Worm (Caenorhabditis elegans) whole organism, L2 larva: ENCODE results near the gene catp-4.

Experiments
- C34F6.9 ChIP-seq: fragments of 150-350 bp; optimal IDR thresholded peaks from 2 replicates; lab custom pipeline; 2014; ENCODE audit warnings: missing biosample characterization, missing genetic modification characterization
- R02D3.7 ChIP-seq: fragments of 150-350 bp; optimal IDR thresholded peaks from 2 replicates; lab custom pipeline; 2014; ENCODE audit warnings: missing biosample characterization, missing genetic modification characterization
- Y55F3AM.14 ChIP-seq: fragments of 200-800 bp; sonication (Bioruptor generic); optimal IDR thresholded peaks from 2 replicates; lab custom pipeline; 2018; ENCODE audit warnings: mild to moderate bottlenecking, missing genetic modification characterization, missing compliant biosample characterization
- ZK546.5 ChIP-seq: sonication (generic microtip); optimal IDR thresholded peaks from 2 replicates; lab custom pipeline; 2017; ENCODE audit warnings: missing biosample characterization, missing genetic modification characterization
- aly-2 ChIP-seq: fragments of 150-350 bp; optimal IDR thresholded peaks from 2 replicates; lab custom pipeline; 2014; ENCODE audit warnings: missing biosample characterization, missing genetic modification characterization
- blmp-1 ChIP-seq: sonication (generic microtip); optimal IDR thresholded peaks from 2 replicates; lab custom pipeline; 2017; ENCODE audit warnings: missing genetic modification characterization, mild to moderate bottlenecking, missing compliant biosample characterization, antibody characterized with exemption, moderate library complexity; ENCODE audit not compliant: insufficient read depth
- ceh-16 ChIP-seq: fragments of 150-350 bp; optimal IDR thresholded peaks from 2 replicates; lab custom pipeline; 2014; ENCODE audit warnings: missing biosample characterization, missing genetic modification characterization
- ceh-82 ChIP-seq: fragments of 150-350 bp; optimal IDR thresholded peaks from 2 replicates; lab custom pipeline; 2014; ENCODE audit warnings: missing biosample characterization, missing genetic modification characterization
- crh-2 ChIP-seq: sonication (generic microtip); optimal IDR thresholded peaks from 2 replicates; lab custom pipeline; 2017; ENCODE audit warnings: missing biosample characterization, missing genetic modification characterization
- elt-1 ChIP-seq: fragments of 150-350 bp; optimal IDR thresholded peaks from 2 replicates; lab custom pipeline; 2014; ENCODE audit warnings: missing biosample characterization, missing genetic modification characterization
- fos-1 ChIP-seq: fragments of 150-350 bp; optimal IDR thresholded peaks from 2 replicates; lab custom pipeline; 2014; ENCODE audit warnings: missing biosample characterization, missing genetic modification characterization
- gmeb-1 ChIP-seq: fragments of 150-350 bp; optimal IDR thresholded peaks from 2 replicates; lab custom pipeline; 2014; ENCODE audit warnings: missing biosample characterization, missing genetic modification characterization
- lin-13 ChIP-seq: fragments of 150-350 bp; optimal IDR thresholded peaks from 2 replicates; lab custom pipeline; 2014; ENCODE audit warnings: missing biosample characterization, missing genetic modification reagents, missing genetic modification characterization
- lsy-2 ChIP-seq, 2 experiments: fragments of 150-350 bp in 1 of 2; sonication (generic microtip) in 1 of 2; optimal IDR thresholded peaks; 2 replicates each; lab custom pipeline; 2014 to 2017; ENCODE audit warnings: missing biosample characterization in 2 of 2, missing genetic modification characterization in 2 of 2
- mab-5 ChIP-seq: fragments of 150-350 bp; optimal IDR thresholded peaks from 2 replicates; lab custom pipeline; 2014; ENCODE audit warnings: missing biosample characterization, missing genetic modification characterization
- mbf-1 ChIP-seq: sonication (generic microtip); optimal IDR thresholded peaks from 2 replicates; lab custom pipeline; 2017; ENCODE audit warnings: missing biosample characterization, missing genetic modification characterization
- mdl-1 ChIP-seq, 2 experiments: fragments of 150-350 bp in 1 of 2; sonication (generic microtip) in 1 of 2; optimal IDR thresholded peaks; 2 replicates each; lab custom pipeline; 2017; ENCODE audit warnings: missing biosample characterization in 2 of 2, missing genetic modification characterization in 2 of 2
- nhr-10 ChIP-seq: sonication (generic microtip); optimal IDR thresholded peaks from 2 replicates; lab custom pipeline; 2017; ENCODE audit warnings: missing biosample characterization, missing genetic modification characterization
- nhr-12 ChIP-seq: fragments of 150-350 bp; optimal IDR thresholded peaks from 2 replicates; lab custom pipeline; 2014; ENCODE audit warnings: missing biosample characterization, missing genetic modification characterization
- nhr-129 ChIP-seq: fragments of 150-350 bp; optimal IDR thresholded peaks from 2 replicates; lab custom pipeline; 2014; ENCODE audit warnings: missing biosample characterization, missing genetic modification characterization
- nhr-21 ChIP-seq: fragments of 150-350 bp; optimal IDR thresholded peaks from 2 replicates; lab custom pipeline; 2014; ENCODE audit warnings: missing biosample characterization, missing genetic modification characterization
- nhr-23 ChIP-seq: fragments of 150-350 bp; optimal IDR thresholded peaks from 2 replicates; lab custom pipeline; 2014; ENCODE audit warnings: missing biosample characterization, missing genetic modification reagents, missing genetic modification characterization
- nhr-237 ChIP-seq: fragments of 150-350 bp; optimal IDR thresholded peaks from 2 replicates; lab custom pipeline; 2014; ENCODE audit warnings: missing biosample characterization, missing genetic modification characterization
- nhr-25 ChIP-seq: fragments of 150-350 bp; sonication (generic microtip); optimal IDR thresholded peaks from 3 replicates; lab custom pipeline; 2014; ENCODE audit warnings: missing biosample characterization, missing genetic modification characterization
- nhr-6 ChIP-seq: fragments of 150-350 bp; optimal IDR thresholded peaks from 2 replicates; lab custom pipeline; 2014; ENCODE audit warnings: missing biosample characterization, missing genetic modification characterization
- nhr-77 ChIP-seq: fragments of 150-350 bp; optimal IDR thresholded peaks from 2 replicates; lab custom pipeline; 2014; ENCODE audit warnings: missing biosample characterization, missing genetic modification characterization
- sem-4 ChIP-seq: fragments of 150-350 bp; optimal IDR thresholded peaks from 2 replicates; lab custom pipeline; 2014; ENCODE audit warnings: missing biosample characterization, missing genetic modification reagents, missing genetic modification characterization
- sma-3 ChIP-seq: sonication (generic microtip); optimal IDR thresholded peaks from 2 replicates; lab custom pipeline; 2016; ENCODE audit warnings: missing genetic modification reagents, missing genetic modification characterization, missing compliant biosample characterization
- sma-9 ChIP-seq, 2 experiments: fragments of 150-350 bp in 1 of 2; sonication (generic microtip) in 1 of 2; optimal IDR thresholded peaks; 2 replicates each; lab custom pipeline; 2014 to 2016; ENCODE audit warnings: missing genetic modification characterization in 2 of 2, mild to moderate bottlenecking in 1 of 2, missing biosample characterization in 1 of 2, missing compliant biosample characterization in 1 of 2, missing genetic modification reagents in 1 of 2, moderate library complexity in 1 of 2
- snpc-4 ChIP-seq: fragments of 150-350 bp; optimal IDR thresholded peaks from 2 replicates; lab custom pipeline; 2014; ENCODE audit warnings: missing biosample characterization, missing genetic modification characterization
- unc-39 ChIP-seq: fragments of 150-350 bp; optimal IDR thresholded peaks from 2 replicates; lab custom pipeline; 2014; ENCODE audit warnings: missing biosample characterization, missing genetic modification characterization
- unc-55 ChIP-seq: fragments of 150-350 bp; sonication (generic microtip); optimal IDR thresholded peaks from 3 replicates; lab custom pipeline; 2014; ENCODE audit warnings: missing biosample characterization, missing genetic modification reagents, missing genetic modification characterization
- unc-62 ChIP-seq: fragments of 150-350 bp; optimal IDR thresholded peaks from 2 replicates; lab custom pipeline; 2014; ENCODE audit warnings: missing biosample characterization, missing genetic modification reagents, missing genetic modification characterization
- zag-1 ChIP-seq: fragments of 150-350 bp; optimal IDR thresholded peaks from 2 replicates; lab custom pipeline; 2014; ENCODE audit warnings: missing biosample characterization, missing genetic modification characterization

The catp-4 gene

ce11 chrII:14611307-14611706, 17.9 kb downstream of the catp-4 start:
- TF ChIP-seq zag-1 (tag; lab: Kevin White, UChicago) (no peak), unc-39 (tag; lab: Kevin White, UChicago) (no peak), mab-5 (tag; lab: Kevin White, UChicago) (no peak), nhr-237 (tag; lab: Kevin White, UChicago) (no peak), Y55F3AM.14 (GFP tag; lab: Kevin White, UChicago) (no peak), blmp-1 (tag; lab: Kevin White, UChicago) (no peak)

ce11 chrII:14615735-14616134, 22.4 kb downstream of the catp-4 start, which contains the start of gene mltn-9:
mltn-9 (plus strand) TSS chrII:14616035.
- TF ChIP-seq unc-62 (no peak), crh-2 (tag; lab: Kevin White, UChicago) (no peak), nhr-10 (tag; lab: Kevin White, UChicago) (no peak), ceh-82 (no peak), sma-9 (GFP tag; optimal IDR thresholded peaks at IDR 0.05; lab: Kevin White, UChicago) (no peak), sma-9 (tag; optimal IDR thresholded peaks at IDR 0.05; lab: Kevin White, UChicago) (no peak), zag-1 (tag; lab: Kevin White, UChicago) (no peak), sem-4 (tag; lab: Kevin White, UChicago) (no peak)

- no peak for TF ChIP-seq lin-13 (GFP tag; lab: Kevin White, UChicago)
- peak; percentile 34 for TF ChIP-seq blmp-1 (tag; lab: Kevin White, UChicago)
- TF ChIP-seq nhr-25 (tag; lab: Kevin White, UChicago), result peak; percentile 27
- no peak for TF ChIP-seq Y55F3AM.14 (GFP tag; lab: Kevin White, UChicago)
- TF ChIP-seq fos-1, result peak; percentile 27
- no peak for TF ChIP-seq gmeb-1 (tag; lab: Kevin White, UChicago)
- TF ChIP-seq sma-9 (GFP tag; optimal IDR thresholded peaks at IDR 0.05; lab: Kevin White, UChicago), result no peak
- TF ChIP-seq sma-9 (tag; optimal IDR thresholded peaks at IDR 0.05; lab: Kevin White, UChicago), result no peak
- TF ChIP-seq lsy-2 (tag; optimal IDR thresholded peaks at IDR 0.05; lab: Kevin White, UChicago), result peak in 1 of 2 experiments; percentile 52
Observed at ce11 chrII:14616402-14616801, 23.0 kb downstream of the catp-4 start.

ce11 chrII:14616927-14617326, 23.5 kb downstream of the catp-4 start:
- peak; percentile 43 for TF ChIP-seq gmeb-1 (tag; lab: Kevin White, UChicago)
- TF ChIP-seq fos-1, result peak; percentile 62
- no peak for TF ChIP-seq nhr-10 (tag; lab: Kevin White, UChicago)
- TF ChIP-seq sma-9 (GFP tag; optimal IDR thresholded peaks at IDR 0.05; lab: Kevin White, UChicago), result peak; percentile 50
- no peak for TF ChIP-seq sma-9 (tag; optimal IDR thresholded peaks at IDR 0.05; lab: Kevin White, UChicago)
- TF ChIP-seq nhr-12 (tag; lab: Kevin White, UChicago), result no peak
- peak; percentile 18 for TF ChIP-seq nhr-21
- TF ChIP-seq unc-62, result no peak
- TF ChIP-seq nhr-23 (tag; lab: Kevin White, UChicago), result no peak
- TF ChIP-seq elt-1 (tag; lab: Kevin White, UChicago), result no peak
- no peak for TF ChIP-seq mdl-1 (tag; optimal IDR thresholded peaks at IDR 0.05; lab: Kevin White, UChicago)
- TF ChIP-seq C34F6.9 (tag; lab: Kevin White, UChicago), result no peak
- peak; percentile 29 for TF ChIP-seq sma-3 (GFP tag; lab: Kevin White, UChicago)

- TF ChIP-seq aly-2 (tag; lab: Kevin White, UChicago) (no peak), mbf-1 (no peak), Y55F3AM.14 (GFP tag; lab: Kevin White, UChicago) (no peak), nhr-6 (tag; lab: Kevin White, UChicago) (no peak), nhr-129 (no peak), unc-39 (tag; lab: Kevin White, UChicago) (no peak), snpc-4 (tag; lab: Kevin White, UChicago) (no peak), nhr-23 (tag; lab: Kevin White, UChicago) (no peak), nhr-77 (no peak), zag-1 (tag; lab: Kevin White, UChicago) (no peak), mab-5 (tag; lab: Kevin White, UChicago) (no peak), ZK546.5 (no peak), ceh-16 (tag; lab: Kevin White, UChicago) (no peak), unc-55 (GFP tag; lab: Kevin White, UChicago) (no peak), lin-13 (GFP tag; lab: Kevin White, UChicago) (no peak), R02D3.7 (tag; lab: Kevin White, UChicago) (no peak), nhr-12 (tag; lab: Kevin White, UChicago) (no peak), C34F6.9 (tag; lab: Kevin White, UChicago) (no peak), nhr-21 (no peak)
Observed at ce11 chrII:14618158-14618557, 24.8 kb downstream of the catp-4 start.
